Worm (Caenorhabditis elegans): Measurements from ENCODE around the gene cest-9.2.

cest-9.2 gene

ce11 chrX:12242902-12243301, 21.0 kb downstream of the cest-9.2 start:
- TF ChIP-seq ceh-14 (tag; optimal IDR thresholded peaks at IDR 0.05): no peak
- TF ChIP-seq pat-9 (tag; optimal IDR thresholded peaks at IDR 0.05): no peak
- TF ChIP-seq rnt-1 (tag; optimal IDR thresholded peaks at IDR 0.05): no peak
- no peak for TF ChIP-seq unc-86 (tag; optimal IDR thresholded peaks at IDR 0.05)
- TF ChIP-seq nfya-1 (tag; optimal IDR thresholded peaks at IDR 0.05): no peak
- TF ChIP-seq lin-11 (tag; optimal IDR thresholded peaks at IDR 0.05): no peak
- no peak for TF ChIP-seq ceh-45 (GFP tag; IDR thresholded peaks at IDR 0.05)
- no peak for TF ChIP-seq pqm-1 (tag; optimal IDR thresholded peaks at IDR 0.05)
- no peak for TF ChIP-seq unc-42 (tag; optimal IDR thresholded peaks at IDR 0.05)
- TF ChIP-seq K02D7.2 (tag; optimal IDR thresholded peaks at IDR 0.05): no peak
- TF ChIP-seq sdc-2 (tag; optimal IDR thresholded peaks at IDR 0.05): no peak
- no peak for TF ChIP-seq pros-1 (tag; optimal IDR thresholded peaks at IDR 0.05)
- TF ChIP-seq pha-4 (tag; optimal IDR thresholded peaks at IDR 0.05): no peak
- TF ChIP-seq fax-1 (tag; optimal IDR thresholded peaks at IDR 0.05): no peak
- TF ChIP-seq ceh-6 (GFP tag; optimal IDR thresholded peaks at IDR 0.05): no peak
- no peak for TF ChIP-seq hlh-6 (tag; optimal IDR thresholded peaks at IDR 0.05)
- no peak for TF ChIP-seq C38D4.7 (GFP tag; optimal IDR thresholded peaks at IDR 0.05)

- no peak for TF ChIP-seq nhr-232 (tag; optimal IDR thresholded peaks at IDR 0.05)
- peak; percentile 40 for TF ChIP-seq rnt-1 (tag; optimal IDR thresholded peaks at IDR 0.05)
These were observed 26.2 kb downstream of the cest-9.2 start for ce11 chrX:12248140-12248539.

- TF ChIP-seq unc-42 (tag; optimal IDR thresholded peaks at IDR 0.05) (peak; percentile 45), elt-2 (tag; optimal IDR thresholded peaks at IDR 0.05) (no peak), fkh-10 (GFP tag; optimal IDR thresholded peaks at IDR 0.05) (no peak)
These were observed 30.3 kb downstream of the cest-9.2 start for ce11 chrX:12252189-12252588.

- TF ChIP-seq ceh-22 (tag; optimal IDR thresholded peaks at IDR 0.05) (no peak), rnt-1 (tag; optimal IDR thresholded peaks at IDR 0.05) (no peak), sdc-2 (tag; optimal IDR thresholded peaks at IDR 0.05) (no peak), pha-4 (tag; optimal IDR thresholded peaks at IDR 0.05) (no peak), ceh-31 (tag; optimal IDR thresholded peaks at IDR 0.05) (no peak), unc-86 (tag; optimal IDR thresholded peaks at IDR 0.05) (no peak), ceh-30 (tag; optimal IDR thresholded peaks at IDR 0.05) (no peak), lim-6 (tag; optimal IDR thresholded peaks at IDR 0.05) (no peak)
These were observed 34.7 kb downstream of the cest-9.2 start, which contains the start of gene E01G6.2 for ce11 chrX:12256594-12257048. Gene E01G6.2, plus strand, starts transcription at chrX:12256644.

ce11 chrX:12260381-12260931, 38.5 kb downstream of the cest-9.2 start, which contains the start of gene E01G6.1:
Gene E01G6.1, plus strand, starts transcription at chrX:12260881.
- TF ChIP-seq sox-2 (GFP tag; IDR thresholded peaks at IDR 0.05) (no peak), npax-4 (tag; optimal IDR thresholded peaks at IDR 0.05) (no peak), odd-2 (tag; optimal IDR thresholded peaks at IDR 0.05) (no peak), C08G9.2 (tag; optimal IDR thresholded peaks at IDR 0.05) (no peak), fkh-10 (GFP tag; optimal IDR thresholded peaks at IDR 0.05) (no peak), nhr-11 (tag; optimal IDR thresholded peaks at IDR 0.05) (no peak)

ce11 chrX:12270841-12271240, 48.9 kb downstream of the cest-9.2 start, which contains the start of gene otpl-8:
Gene otpl-8, minus strand, starts transcription at chrX:12270941.
- TF ChIP-seq hlh-15 (tag; optimal IDR thresholded peaks at IDR 0.05) (no peak), ahr-1 (tag; optimal IDR thresholded peaks at IDR 0.05) (no peak), pros-1 (tag; optimal IDR thresholded peaks at IDR 0.05) (no peak), tbx-7 (tag; optimal IDR thresholded peaks at IDR 0.05) (no peak), tbx-2 (tag; optimal IDR thresholded peaks at IDR 0.05) (no peak), pqm-1 (tag; optimal IDR thresholded peaks at IDR 0.05) (no peak), rnt-1 (tag; optimal IDR thresholded peaks at IDR 0.05) (no peak), K09A11.1 (tag; optimal IDR thresholded peaks at IDR 0.05; ENCODE audit: insufficient read depth) (no peak), unc-55 (GFP tag; optimal IDR thresholded peaks at IDR 0.05) (no peak), fax-1 (tag; optimal IDR thresholded peaks at IDR 0.05) (no peak), syd-9 (tag; optimal IDR thresholded peaks at IDR 0.05) (no peak), ceh-6 (GFP tag; optimal IDR thresholded peaks at IDR 0.05) (no peak), Y22D7AL.16 (tag; optimal IDR thresholded peaks at IDR 0.05) (no peak), sdc-2 (tag; optimal IDR thresholded peaks at IDR 0.05) (no peak), ceh-31 (tag; optimal IDR thresholded peaks at IDR 0.05) (no peak)
